Worm (Caenorhabditis elegans) whole organism, young adult: ENCODE results near the gene tub-1.

Experiments used
- F55B11.4 ChIP-seq: sonication (generic microtip); optimal IDR thresholded peaks from 2 replicates; lab custom pipeline; 2016; ENCODE audit warnings: missing compliant biosample characterization, missing genetic modification characterization, borderline replicate concordance; ENCODE audit not compliant: insufficient read depth
- aptf-2 ChIP-seq: fragments of 200-800 bp; sonication (Bioruptor generic); conservative IDR thresholded peaks from 2 replicates; pipeline ENCODE4 v1.3.6; 2022; ENCODE audit warnings: missing genetic modification reagents, missing genetic modification characterization, missing compliant biosample characterization
- snpc-4 ChIP-seq, 5 experiments: fragments of 150-350 bp in 1 of 5; sonication (generic microtip) in 4 of 5; optimal IDR thresholded peaks; 2 replicates each; lab custom pipeline; 2014 to 2018; ENCODE audit warnings: missing genetic modification characterization in 5 of 5, missing biosample characterization in 3 of 5, antibody characterized with exemption in 2 of 5, mild to moderate bottlenecking in 2 of 5, missing compliant biosample characterization in 2 of 5, missing genotype in 2 of 5, moderate library complexity in 2 of 5, missing genetic modification reagents in 1 of 5

- TF ChIP-seq F55B11.4 (tag; lab: Kevin White, UChicago) (no peak), snpc-4 (GFP tag; optimal IDR thresholded peaks at IDR 0.05; lab: Kevin White, UChicago) (no peak), snpc-4 (tag; optimal IDR thresholded peaks at IDR 0.05; lab: Kevin White, UChicago) (no peak), aptf-2 (GFP tag; lab: Robert Waterston, UW) (no peak)
These were observed 20.4 kb upstream of the tub-1 start, which contains the start of gene acr-14 for ce11 chrII:8177095-8177494.
